Fruit fly (Drosophila melanogaster) whole organism, embryonic: ENCODE data around the gene Sfp23F.
A peak's percentile ranks its signal among the peaks of the same experiment; 100 is the strongest.

Experiments used
- BEAF-32 ChIP-seq: fragments of 200-800 bp; sonication (Bioruptor generic); optimal IDR thresholded peaks from 3 replicates; lab custom pipeline; 2017; ENCODE audit warnings: missing biosample characterization, missing genetic modification characterization, mild to moderate bottlenecking, moderate library complexity, missing genetic modification reagents
- Blimp-1 ChIP-seq: fragments of 200-800 bp; sonication (Bioruptor generic); optimal IDR thresholded peaks from 3 replicates; lab custom pipeline; 2018; ENCODE audit warnings: missing biosample characterization, missing genetic modification characterization, mild to moderate bottlenecking, moderate library complexity, missing genetic modification reagents
- CG10321 ChIP-seq: fragments of 200-800 bp; sonication (Bioruptor generic); IDR thresholded peaks from 2 replicates; pipeline ENCODE4 v1.3.6; 2022; ENCODE audit warnings: missing biosample characterization, missing genetic modification characterization
- CG10366 ChIP-seq: fragments of 200-800 bp; sonication (Bioruptor generic); IDR thresholded peaks from 2 replicates; pipeline ENCODE4 v1.3.6; 2022; ENCODE audit warnings: missing biosample characterization, missing genetic modification characterization
- CG10654 ChIP-seq: fragments of 200-800 bp; sonication (Bioruptor generic); optimal IDR thresholded peaks from 2 replicates; lab custom pipeline; 2016; ENCODE audit warnings: missing biosample characterization, missing genetic modification characterization
- CG12104 ChIP-seq: fragments of 200-800 bp; sonication (Bioruptor generic); optimal IDR thresholded peaks from 3 replicates; lab custom pipeline; 2016; ENCODE audit warnings: missing biosample characterization, missing genetic modification characterization
- CG14441 ChIP-seq: fragments of 200-800 bp; sonication (Bioruptor generic); IDR thresholded peaks from 2 replicates; pipeline ENCODE4 v1.3.6; 2022; ENCODE audit warnings: missing biosample characterization, missing genetic modification characterization
- CG14710 ChIP-seq: fragments of 200-800 bp; sonication (Bioruptor generic); optimal IDR thresholded peaks from 3 replicates; lab custom pipeline; 2019; ENCODE audit warnings: missing biosample characterization, mild to moderate bottlenecking, missing genetic modification characterization, moderate library complexity
- CG1792 ChIP-seq: fragments of 200-800 bp; sonication (Bioruptor generic); optimal IDR thresholded peaks from 2 replicates; lab custom pipeline; 2016; ENCODE audit warnings: missing biosample characterization, missing genetic modification characterization
- CG30020 ChIP-seq: fragments of 200-800 bp; optimal IDR thresholded peaks from 2 replicates; lab custom pipeline; 2019; ENCODE audit warnings: missing biosample characterization, mild to moderate bottlenecking, missing genetic modification characterization, moderate library complexity
- CG3838 ChIP-seq: fragments of 200-800 bp; sonication (Bioruptor generic); optimal IDR thresholded peaks from 3 replicates; lab custom pipeline; 2016; ENCODE audit warnings: missing biosample characterization, missing genetic modification characterization
- CG4282 ChIP-seq: fragments of 200-800 bp; sonication (Bioruptor generic); optimal IDR thresholded peaks from 2 replicates; lab custom pipeline; 2016; ENCODE audit warnings: missing biosample characterization, missing genetic modification characterization
- CG5245 ChIP-seq: fragments of 200-800 bp; sonication (Bioruptor generic); optimal IDR thresholded peaks from 3 replicates; lab custom pipeline; 2016; ENCODE audit warnings: missing biosample characterization, missing genetic modification characterization
- CG6254 ChIP-seq: fragments of 200-800 bp; sonication (Bioruptor generic); optimal IDR thresholded peaks from 3 replicates; lab custom pipeline; 2017; ENCODE audit warnings: mild to moderate bottlenecking, missing biosample characterization, missing genetic modification reagents, missing genetic modification characterization
- CG8944 ChIP-seq: fragments of 200-800 bp; sonication (Bioruptor generic); optimal IDR thresholded peaks from 3 replicates; lab custom pipeline; 2016; ENCODE audit warnings: missing biosample characterization, missing genetic modification characterization
- CG9797 ChIP-seq: fragments of 200-800 bp; sonication (Bioruptor generic); optimal IDR thresholded peaks from 3 replicates; lab custom pipeline; 2018; ENCODE audit warnings: missing biosample characterization, mild to moderate bottlenecking, missing genetic modification characterization
- Dek ChIP-seq: fragments of 200-800 bp; sonication (Bioruptor generic); optimal IDR thresholded peaks from 3 replicates; lab custom pipeline; 2019; ENCODE audit warnings: missing biosample characterization, mild to moderate bottlenecking, missing genetic modification characterization, moderate library complexity
- HLHmδ ChIP-seq: fragments of 200-800 bp; sonication (Bioruptor generic); optimal IDR thresholded peaks from 2 replicates; lab custom pipeline; 2018; ENCODE audit warnings: missing biosample characterization, mild to moderate bottlenecking, missing genetic modification characterization, moderate library complexity
- Hr51 ChIP-seq, 2 experiments: fragments of 200-800 bp; sonication (Bioruptor generic); optimal IDR thresholded peaks; 2 replicates in 1 of 2; 3 replicates in 1 of 2; lab custom pipeline; 2016 to 2018; ENCODE audit warnings: missing biosample characterization in 2 of 2, missing genetic modification characterization in 2 of 2, mild to moderate bottlenecking in 1 of 2, moderate library complexity in 1 of 2
- Meics ChIP-seq: fragments of 200-800 bp; sonication (Bioruptor generic); optimal IDR thresholded peaks from 2 replicates; lab custom pipeline; 2017; ENCODE audit warnings: missing biosample characterization, mild to moderate bottlenecking, missing genetic modification characterization
- Mes4 ChIP-seq: fragments of 200-800 bp; sonication (Bioruptor generic); optimal IDR thresholded peaks from 2 replicates; lab custom pipeline; 2016; ENCODE audit warnings: missing biosample characterization, missing genetic modification characterization
- NC2β ChIP-seq: fragments of 200-800 bp; sonication (Bioruptor generic); optimal IDR thresholded peaks from 2 replicates; lab custom pipeline; 2016; ENCODE audit warnings: missing biosample characterization, missing genetic modification characterization
- Nf-YC ChIP-seq: fragments of 200-800 bp; optimal IDR thresholded peaks from 3 replicates; lab custom pipeline; 2019; ENCODE audit warnings: missing biosample characterization, mild to moderate bottlenecking, missing genetic modification characterization, moderate library complexity
- NfI ChIP-seq: fragments of 200-800 bp; sonication (Bioruptor generic); optimal IDR thresholded peaks from 3 replicates; lab custom pipeline; 2018; ENCODE audit warnings: missing biosample characterization, mild to moderate bottlenecking, missing genetic modification characterization, moderate library complexity
- Sry-β ChIP-seq: fragments of 200-800 bp; sonication (Bioruptor generic); optimal IDR thresholded peaks from 2 replicates; lab custom pipeline; 2018; ENCODE audit warnings: missing biosample characterization, mild to moderate bottlenecking, missing genetic modification characterization, moderate library complexity
- abd-A ChIP-seq: fragments of 200-800 bp; sonication (Bioruptor generic); optimal IDR thresholded peaks from 3 replicates; lab custom pipeline; 2019; ENCODE audit warnings: missing biosample characterization, mild to moderate bottlenecking, missing genetic modification characterization, moderate library complexity
- az2 ChIP-seq: fragments of 200-800 bp; sonication (Bioruptor generic); optimal IDR thresholded peaks from 3 replicates; lab custom pipeline; 2016; ENCODE audit warnings: missing biosample characterization, missing genetic modification characterization
- chinmo ChIP-seq: fragments of 200-800 bp; sonication (Bioruptor generic); IDR thresholded peaks from 4 replicates; pipeline ENCODE4 v1.3.6; 2022; ENCODE audit warnings: missing biosample characterization, missing genetic modification characterization; ENCODE audit not compliant: partially characterized antibody
- croc ChIP-seq: fragments of 200-800 bp; sonication (Bioruptor generic); conservative IDR thresholded peaks from 3 replicates; pipeline ENCODE4 v1.3.6; 2022; ENCODE audit warnings: missing biosample characterization, missing genetic modification characterization
- dmrt99B ChIP-seq: fragments of 200-800 bp; sonication (Bioruptor generic); optimal IDR thresholded peaks from 2 replicates; lab custom pipeline; 2018; ENCODE audit warnings: missing biosample characterization, mild to moderate bottlenecking, missing genetic modification characterization, moderate library complexity
- dysf ChIP-seq: fragments of 200-800 bp; sonication (Bioruptor generic); IDR thresholded peaks from 3 replicates; pipeline ENCODE4 v1.3.6; 2022; ENCODE audit warnings: missing biosample characterization, missing genetic modification characterization
- emc ChIP-seq: fragments of 200-800 bp; sonication (Bioruptor generic); optimal IDR thresholded peaks from 2 replicates; lab custom pipeline; 2016; ENCODE audit warnings: missing biosample characterization, missing genetic modification characterization
- esg ChIP-seq: fragments of 200-800 bp; sonication (Bioruptor generic); conservative IDR thresholded peaks from 2 replicates; pipeline ENCODE4 v1.3.6; 2022; ENCODE audit warnings: missing biosample characterization, missing genetic modification characterization
- eyg ChIP-seq: fragments of 200-800 bp; sonication (Bioruptor generic); optimal IDR thresholded peaks from 3 replicates; lab custom pipeline; 2016; ENCODE audit warnings: missing biosample characterization, missing genetic modification characterization
- gce ChIP-seq: fragments of 200-800 bp; sonication (Bioruptor generic); IDR thresholded peaks from 3 replicates; pipeline ENCODE4 v1.3.6; 2022; ENCODE audit warnings: missing biosample characterization, missing genetic modification characterization
- grn ChIP-seq: fragments of 200-800 bp; sonication (Bioruptor generic); optimal IDR thresholded peaks from 3 replicates; lab custom pipeline; 2017; ENCODE audit warnings: missing biosample characterization, missing genetic modification characterization
- gsb ChIP-seq: fragments of 200-800 bp; sonication (Bioruptor generic); IDR thresholded peaks from 2 replicates; pipeline ENCODE4 v1.3.6; 2022; ENCODE audit warnings: missing biosample characterization, missing genetic modification characterization
- kay ChIP-seq: fragments of 200-800 bp; sonication (Bioruptor generic); optimal IDR thresholded peaks from 2 replicates; lab custom pipeline; 2016; ENCODE audit warnings: missing biosample characterization, missing genetic modification characterization
- kni ChIP-seq: fragments of 200-800 bp; sonication (Bioruptor generic); optimal IDR thresholded peaks from 3 replicates; lab custom pipeline; 2017; ENCODE audit warnings: mild to moderate bottlenecking, missing biosample characterization, missing genetic modification reagents, missing genetic modification characterization
- p53 ChIP-seq: fragments of 200-800 bp; sonication (Bioruptor generic); optimal IDR thresholded peaks from 2 replicates; lab custom pipeline; 2016; ENCODE audit warnings: missing biosample characterization, missing genetic modification characterization
- pan ChIP-seq, 4 experiments: fragments of >200 bp in 3 of 4; fragments of 200-800 bp in 1 of 4; sonication (Bioruptor generic) in 1 of 4; optimal IDR thresholded peaks in 3 of 4; IDR thresholded peaks in 1 of 4; 2 replicates each; pipeline versions ENCODE4 v1.3.6 to Lab custom; 2017 to 2022; ENCODE audit warnings: missing biosample characterization in 2 of 4, missing genetic modification characterization in 2 of 4, mixed read lengths in 1 of 4
- pfk ChIP-seq: fragments of 200-800 bp; sonication (Bioruptor generic); optimal IDR thresholded peaks from 2 replicates; lab custom pipeline; 2018; ENCODE audit warnings: missing biosample characterization, mild to moderate bottlenecking, missing genetic modification characterization, moderate library complexity
- phol ChIP-seq: fragments of 200-800 bp; sonication (Bioruptor generic); optimal IDR thresholded peaks from 3 replicates; lab custom pipeline; 2018; ENCODE audit warnings: missing biosample characterization, mild to moderate bottlenecking, missing genetic modification characterization, moderate library complexity
- salm ChIP-seq: fragments of 200-800 bp; sonication (Bioruptor generic); optimal IDR thresholded peaks from 2 replicates; lab custom pipeline; 2018; ENCODE audit warnings: missing biosample characterization, mild to moderate bottlenecking, missing genetic modification characterization
- shn ChIP-seq: fragments of 200-800 bp; sonication (Bioruptor generic); optimal IDR thresholded peaks from 3 replicates; lab custom pipeline; 2016; ENCODE audit warnings: missing biosample characterization, missing genetic modification characterization
- slou ChIP-seq: fragments of 200-800 bp; sonication (Bioruptor generic); optimal IDR thresholded peaks from 3 replicates; lab custom pipeline; 2016; ENCODE audit warnings: missing biosample characterization, missing genetic modification characterization
- tgo ChIP-seq: fragments of 200-800 bp; sonication (Bioruptor generic); IDR thresholded peaks from 3 replicates; pipeline ENCODE4 v1.3.6; 2022; ENCODE audit warnings: missing biosample characterization, missing genetic modification characterization
- vfl ChIP-seq: fragments of 200-800 bp; sonication (Bioruptor generic); optimal IDR thresholded peaks from 2 replicates; lab custom pipeline; 2016; ENCODE audit warnings: missing biosample characterization, missing genetic modification characterization

Sfp23F gene

dm6 chr2L:3354642-3355380, 32.7 kb downstream of the Sfp23F start, which contains the start of gene E23 (continued):
- TF ChIP-seq kni, result peak; percentile 96
- TF ChIP-seq phol, result peak; percentile 99
- TF ChIP-seq CG14710 (tag; lab: Kevin White, UChicago), result peak; percentile 98
- TF ChIP-seq shn (GFP tag; lab: Kevin White, UChicago), result peak; percentile 91
- peak; percentile 83 for TF ChIP-seq p53 (GFP tag; lab: Kevin White, UChicago)
- TF ChIP-seq vfl (GFP tag; lab: Kevin White, UChicago), result peak; percentile 97
- TF ChIP-seq Blimp-1 (GFP tag; lab: Kevin White, UChicago), result peak; percentile 98
- TF ChIP-seq Mes4 (GFP tag; lab: Kevin White, UChicago), result peak; percentile 91
- TF ChIP-seq CG10321 (GFP tag; lab: Robert Waterston, UW), result peak; percentile 82; the same call in 1 of the 2 replicates
- TF ChIP-seq CG1792 (GFP tag; lab: Kevin White, UChicago), result peak; percentile 86
- peak; percentile 93 for TF ChIP-seq Nf-YC (tag; lab: Kevin White, UChicago)
- peak; percentile 92 for TF ChIP-seq NC2β
- no peak for TF ChIP-seq pan (optimal IDR thresholded peaks at IDR 0.05; lab: Kevin White, UChicago)
- peak in 1 of 2 experiments; percentile 98 for TF ChIP-seq pan (GFP tag; optimal IDR thresholded peaks at IDR 0.05 in 1 of 2, IDR thresholded peaks at IDR 0.05 in 1 of 2)
- TF ChIP-seq CG10366 (GFP tag; lab: Robert Waterston, UW), result peak; percentile 98
- peak; percentile 56 for TF ChIP-seq CG9797 (GFP tag; lab: Kevin White, UChicago)
- TF ChIP-seq CG14441 (GFP tag; lab: Robert Waterston, UW), result peak; percentile 97
- TF ChIP-seq croc (GFP tag; lab: Robert Waterston, UW), result peak; percentile 99
- peak; percentile 99 for TF ChIP-seq Dek (tag; lab: Kevin White, UChicago)
- TF ChIP-seq CG3838 (GFP tag; lab: Kevin White, UChicago), result peak; percentile 95
- TF ChIP-seq CG30020 (tag; lab: Kevin White, UChicago), result peak; percentile 92
- peak; percentile 94 for TF ChIP-seq gce (GFP tag; lab: Robert Waterston, UW)
- peak; percentile 99 for TF ChIP-seq tgo (GFP tag; lab: Robert Waterston, UW)
- TF ChIP-seq NfI (GFP tag; lab: Kevin White, UChicago), result peak; percentile 99
- peak; percentile 75 for TF ChIP-seq grn
- peak; percentile 40 for TF ChIP-seq pfk
- TF ChIP-seq CG10654, result peak; percentile 98
- peak; percentile 98 for TF ChIP-seq esg (GFP tag; lab: Robert Waterston, UW)
- TF ChIP-seq kay (GFP tag; lab: Kevin White, UChicago), result peak; percentile 97
- TF ChIP-seq Hr51 (GFP tag; optimal IDR thresholded peaks at IDR 0.05; lab: Kevin White, UChicago), result peak; percentile 96 to 100
- peak; percentile 7 for TF ChIP-seq HLHmδ (GFP tag; lab: Kevin White, UChicago)
- peak; percentile 75 for TF ChIP-seq Sry-β
- TF ChIP-seq dysf (GFP tag; lab: Robert Waterston, UW), result peak; percentile 99
- peak; percentile 17 for TF ChIP-seq BEAF-32 (GFP tag; lab: Kevin White, UChicago)
- TF ChIP-seq CG4282, result peak; percentile 81
- peak; percentile 99 for TF ChIP-seq dmrt99B (tag; lab: Kevin White, UChicago)
- TF ChIP-seq chinmo (GFP tag; lab: Robert Waterston, UW), result peak; percentile 97; the same call in 3 of the 4 replicates
- peak; percentile 97 for TF ChIP-seq CG6254
- TF ChIP-seq abd-A (tag; lab: Kevin White, UChicago), result peak; percentile 87
- TF ChIP-seq CG5245 (GFP tag; lab: Kevin White, UChicago), result peak; percentile 97
- TF ChIP-seq eyg (GFP tag; lab: Kevin White, UChicago), result peak; percentile 86
- TF ChIP-seq slou (GFP tag; lab: Kevin White, UChicago), result peak; percentile 96
- TF ChIP-seq emc (GFP tag; lab: Kevin White, UChicago), result peak; percentile 91
- peak; percentile 99 for TF ChIP-seq CG12104
- TF ChIP-seq Meics, result peak; percentile 98
- peak; percentile 99 for TF ChIP-seq az2 (GFP tag; lab: Kevin White, UChicago)
- peak; percentile 93 for TF ChIP-seq CG8944
- TF ChIP-seq salm (tag; lab: Kevin White, UChicago), result peak; percentile 98
- peak; percentile 97 for TF ChIP-seq gsb
